Worm (Caenorhabditis elegans): ENCODE measurements around the gene C35D10.17.

Gene C35D10.17

DNA sequence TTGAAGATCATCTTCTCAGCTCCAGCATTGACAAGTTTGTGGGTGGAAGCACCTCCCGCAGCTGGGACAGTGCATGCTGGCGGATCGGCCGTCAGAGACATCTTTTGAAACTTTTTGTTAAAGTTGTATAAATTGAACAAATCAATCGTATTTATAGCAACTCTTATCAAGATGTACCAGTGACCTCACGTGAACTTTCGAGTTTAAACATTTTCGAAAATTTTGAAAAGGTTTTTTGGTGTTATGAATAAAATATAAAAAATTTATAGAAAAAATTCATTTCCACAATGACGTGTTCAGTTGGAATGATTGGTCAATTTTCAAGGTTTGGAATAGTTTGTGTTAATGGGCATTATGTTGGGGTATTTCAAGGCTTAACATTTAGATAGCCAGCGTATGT lies 1.8 kb downstream of the C35D10.17 start, which contains the start of the genes msd-4 and C35D10.3:
TSS of gene msd-4 (minus strand) at position 101 of the 400 bp plus-strand sequence.
TSS of gene C35D10.3 (plus strand) at position 279 of the 400 bp plus-strand sequence.
- TF ChIP-seq K02D7.2 (tag; optimal IDR thresholded peaks at IDR 0.05) (no peak), ceh-2 (tag; optimal IDR thresholded peaks at IDR 0.05) (no peak), pax-1 (tag; optimal IDR thresholded peaks at IDR 0.05) (no peak), unc-3 (GFP tag; conservative IDR thresholded peaks at IDR 0.05) (no peak), unc-3 (tag; optimal IDR thresholded peaks at IDR 0.05) (no peak), F13H6.1 (tag; optimal IDR thresholded peaks at IDR 0.05) (no peak), T23F11.4 (GFP tag; optimal IDR thresholded peaks at IDR 0.05) (no peak), ceh-24 (tag; optimal IDR thresholded peaks at IDR 0.05) (no peak), ceh-34 (tag; optimal IDR thresholded peaks at IDR 0.05) (no peak), hlh-8 (tag; optimal IDR thresholded peaks at IDR 0.05) (no peak), ceh-14 (tag; optimal IDR thresholded peaks at IDR 0.05) (no peak), ref-2 (tag; optimal IDR thresholded peaks at IDR 0.05) (no peak), pag-3 (tag; optimal IDR thresholded peaks at IDR 0.05; ENCODE audit: borderline replicate concordance) (no peak), pros-1 (tag; optimal IDR thresholded peaks at IDR 0.05) (no peak), hlh-6 (tag; optimal IDR thresholded peaks at IDR 0.05) (no peak), madf-2 (tag; optimal IDR thresholded peaks at IDR 0.05) (no peak), tbx-7 (tag; optimal IDR thresholded peaks at IDR 0.05) (no peak), pqm-1 (tag; optimal IDR thresholded peaks at IDR 0.05) (no peak)

DNA sequence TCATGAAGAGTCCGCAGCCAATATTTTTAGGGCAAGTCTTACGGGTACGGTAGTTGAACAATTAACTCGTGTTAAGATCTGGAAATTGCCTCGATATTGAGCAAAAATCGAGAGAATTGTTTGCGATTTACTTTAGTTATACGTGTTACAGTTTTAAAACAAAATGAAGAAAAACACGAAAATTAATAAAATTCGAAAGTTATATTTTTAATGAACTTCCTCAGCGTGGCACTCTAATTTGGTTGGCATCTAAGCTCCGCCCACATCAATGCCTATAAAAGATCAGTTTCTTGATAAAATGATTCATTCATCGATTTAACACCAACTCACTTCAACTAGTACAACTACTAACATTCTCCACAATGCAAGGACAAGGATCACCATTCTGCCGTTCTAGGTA lies 3.6 kb downstream of the C35D10.17 start, which contains the start of gene gipc-1:
TSS of gene gipc-1 (plus strand) at position 301 of the 400 bp plus-strand sequence.
- no peak for TF ChIP-seq unc-42 (tag; optimal IDR thresholded peaks at IDR 0.05)
- no peak for TF ChIP-seq hlh-8 (tag; optimal IDR thresholded peaks at IDR 0.05)
- TF ChIP-seq hlh-30 (tag; optimal IDR thresholded peaks at IDR 0.05; ENCODE audit: insufficient read depth), result no peak
- TF ChIP-seq tbx-2 (tag; optimal IDR thresholded peaks at IDR 0.05), result no peak
- TF ChIP-seq hlh-13 (GFP tag; optimal IDR thresholded peaks at IDR 0.05), result no peak
- no peak for TF ChIP-seq lim-6 (tag; optimal IDR thresholded peaks at IDR 0.05)
- no peak for TF ChIP-seq ceh-30 (tag; optimal IDR thresholded peaks at IDR 0.05)
- TF ChIP-seq unc-3 (GFP tag; conservative IDR thresholded peaks at IDR 0.05), result no peak
- TF ChIP-seq unc-3 (tag; optimal IDR thresholded peaks at IDR 0.05), result no peak
- TF ChIP-seq mec-3 (tag; optimal IDR thresholded peaks at IDR 0.05; ENCODE audit: borderline replicate concordance), result no peak
- no peak for TF ChIP-seq F13H6.1 (tag; optimal IDR thresholded peaks at IDR 0.05)

DNA sequence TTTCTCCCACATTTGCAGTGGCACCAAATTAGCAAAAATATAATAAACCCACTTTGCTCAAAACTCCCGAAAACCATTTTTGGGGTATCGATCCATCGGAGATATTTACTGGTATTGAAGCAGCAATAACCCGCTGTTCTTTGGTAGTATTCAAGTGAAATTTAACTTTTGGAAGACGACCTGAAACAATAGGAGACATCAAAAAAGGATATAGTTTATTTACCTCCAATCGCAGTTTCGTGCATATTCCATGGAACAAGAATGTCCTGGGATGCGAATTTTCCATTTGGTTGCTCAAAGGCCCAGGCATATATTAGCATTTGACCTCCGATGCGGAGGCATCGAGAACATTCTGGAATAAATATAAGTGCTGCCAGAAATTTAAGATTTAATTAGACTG lies 6.5 kb downstream of the C35D10.17 start:
- TF ChIP-seq pax-1 (tag; optimal IDR thresholded peaks at IDR 0.05), result no peak
- TF ChIP-seq unc-3 (GFP tag; conservative IDR thresholded peaks at IDR 0.05), result no peak
- TF ChIP-seq unc-3 (tag; optimal IDR thresholded peaks at IDR 0.05), result no peak
- TF ChIP-seq T23F11.4 (GFP tag; optimal IDR thresholded peaks at IDR 0.05), result no peak
- TF ChIP-seq ets-4 (tag; optimal IDR thresholded peaks at IDR 0.05), result no peak

DNA sequence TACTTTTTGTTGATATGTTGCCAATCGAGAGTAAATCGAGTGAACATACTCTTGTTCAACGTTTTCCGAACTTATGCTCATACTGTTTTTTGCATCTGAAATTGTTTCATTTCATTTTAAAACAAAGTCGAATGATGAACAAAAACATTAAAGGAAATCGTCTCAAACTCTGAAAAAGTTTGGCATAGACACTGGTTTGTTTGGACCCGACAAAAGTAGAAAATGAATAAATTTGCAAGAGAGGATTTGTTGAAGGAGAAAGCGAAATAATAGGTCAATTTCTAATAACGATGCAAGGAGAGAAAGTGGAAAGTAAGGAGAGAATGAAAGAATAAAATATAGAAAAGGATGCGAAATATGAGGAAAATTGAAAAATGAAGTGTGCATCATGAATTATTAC lies 7.8 kb downstream of the C35D10.17 start, which contains the start of gene C35D10.12:
TSS of gene C35D10.12 (minus strand) at position 101 of the 400 bp plus-strand sequence.
- TF ChIP-seq lim-6 (tag; optimal IDR thresholded peaks at IDR 0.05) (no peak), elt-2 (tag; optimal IDR thresholded peaks at IDR 0.05) (no peak), pag-3 (tag; optimal IDR thresholded peaks at IDR 0.05; ENCODE audit: borderline replicate concordance) (no peak), hlh-13 (GFP tag; optimal IDR thresholded peaks at IDR 0.05) (no peak), ref-2 (tag; optimal IDR thresholded peaks at IDR 0.05) (no peak), ceh-2 (tag; optimal IDR thresholded peaks at IDR 0.05) (no peak), unc-55 (GFP tag; optimal IDR thresholded peaks at IDR 0.05) (no peak), nhr-232 (tag; optimal IDR thresholded peaks at IDR 0.05) (no peak)

DNA sequence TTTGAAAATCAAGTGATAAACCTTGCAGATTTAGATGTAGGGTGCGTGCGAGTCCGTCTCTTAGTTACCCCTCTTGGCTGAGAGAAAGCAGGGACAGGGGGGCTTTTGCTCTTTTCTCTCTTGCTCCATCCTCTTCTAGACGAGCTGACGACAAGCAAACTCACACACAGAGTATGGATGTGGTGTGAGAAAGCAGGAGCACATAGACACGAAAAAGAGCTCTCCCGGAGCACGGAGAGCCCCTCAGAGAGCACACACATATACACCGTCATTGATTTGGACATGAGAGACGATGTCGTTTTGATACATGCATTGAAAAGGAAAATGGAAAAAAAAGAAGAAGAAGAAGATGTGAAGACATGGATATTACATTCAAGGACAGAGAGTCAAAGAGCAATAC lies 8.8 kb downstream of the C35D10.17 start:
- TF ChIP-seq C38D4.7 (GFP tag; optimal IDR thresholded peaks at IDR 0.05), result no peak
- peak; percentile 24 for TF ChIP-seq ceh-31 (tag; optimal IDR thresholded peaks at IDR 0.05)

DNA sequence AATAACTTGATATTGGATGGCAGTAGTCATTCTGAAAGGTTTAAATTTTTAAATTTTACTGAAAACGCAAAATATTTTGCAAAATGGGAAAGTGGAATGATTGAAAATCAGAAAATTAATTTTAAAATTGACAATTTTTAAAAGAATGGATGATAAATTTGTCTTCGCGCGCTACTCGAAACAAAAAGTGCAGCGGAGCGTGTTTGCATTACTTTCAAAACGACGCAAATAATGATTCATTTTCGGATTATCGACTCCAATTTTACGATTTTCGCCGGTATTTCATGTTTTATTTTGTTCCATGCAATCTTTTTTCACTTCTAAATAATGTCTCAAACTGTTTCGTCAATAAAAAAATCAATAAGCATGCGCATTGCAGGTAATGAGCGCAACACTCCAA lies 11.4 kb downstream of the C35D10.17 start, which contains the start of the genes tost-1 and arx-6:
TSS of gene tost-1 (minus strand) at position 31 of the 400 bp plus-strand sequence.
TSS of gene arx-6 (plus strand) at position 378 of the 400 bp plus-strand sequence.
- TF ChIP-seq unc-86 (tag; optimal IDR thresholded peaks at IDR 0.05) (no peak), T23F11.4 (GFP tag; optimal IDR thresholded peaks at IDR 0.05) (no peak), elt-2 (tag; optimal IDR thresholded peaks at IDR 0.05) (peak; percentile 21), unc-42 (tag; optimal IDR thresholded peaks at IDR 0.05) (peak; percentile 22), ama-1 (optimal IDR thresholded peaks at IDR 0.05) (no peak), K09A11.1 (tag; optimal IDR thresholded peaks at IDR 0.05; ENCODE audit: insufficient read depth) (no peak), dve-1 (tag; optimal IDR thresholded peaks at IDR 0.05) (no peak), nhr-11 (tag; optimal IDR thresholded peaks at IDR 0.05) (no peak)
